Worm (Caenorhabditis elegans): Measurements from ENCODE around the gene F45G2.7.

The F45G2.7 gene

ce11 chrIII:13434404-13434803 is at the start of gene F45G2.7:
Gene F45G2.7 (minus strand): TSS chrIII:13434504.
- TF ChIP-seq T26A5.8 (tag; optimal IDR thresholded peaks at IDR 0.05) (no peak), xnd-1 (tag; optimal IDR thresholded peaks at IDR 0.05) (no peak), efl-1 (GFP tag; optimal IDR thresholded peaks at IDR 0.05) (no peak), snpc-1.3 (tag; optimal IDR thresholded peaks at IDR 0.05; ENCODE audit: insufficient read depth) (no peak), bed-2 (GFP tag; IDR thresholded peaks at IDR 0.05) (no peak), T07F8.4 (tag; optimal IDR thresholded peaks at IDR 0.05) (no peak), rec-8 (tag; optimal IDR thresholded peaks at IDR 0.05) (no peak), attf-3 (GFP tag; conservative IDR thresholded peaks at IDR 0.05) (no peak), let-607 (tag; optimal IDR thresholded peaks at IDR 0.05) (no peak), athp-1 (tag; optimal IDR thresholded peaks at IDR 0.05) (no peak), ztf-22 (GFP tag; optimal IDR thresholded peaks at IDR 0.05) (no peak), repo-1 (tag; optimal IDR thresholded peaks at IDR 0.05) (no peak), snpc-3.4 (tag; optimal IDR thresholded peaks at IDR 0.05) (no peak), ceh-79 (tag; optimal IDR thresholded peaks at IDR 0.05) (no peak), F57A8.1 (GFP tag; optimal IDR thresholded peaks at IDR 0.05) (no peak), madf-8 (GFP tag; conservative IDR thresholded peaks at IDR 0.05) (no peak)

- TF ChIP-seq attf-5 (GFP tag; optimal IDR thresholded peaks at IDR 0.05) (no peak), F10E7.11 (tag; optimal IDR thresholded peaks at IDR 0.05) (no peak), rec-8 (tag; optimal IDR thresholded peaks at IDR 0.05) (no peak), Y67H2A.10 (GFP tag; conservative IDR thresholded peaks at IDR 0.05) (no peak), lin-40 (tag; optimal IDR thresholded peaks at IDR 0.05) (no peak), madf-3 (GFP tag; IDR thresholded peaks at IDR 0.05) (no peak), let-526 (GFP tag; IDR thresholded peaks at IDR 0.05) (no peak), lsy-27 (tag; optimal IDR thresholded peaks at IDR 0.05; ENCODE audit: borderline replicate concordance, insufficient read depth) (no peak), ZK185.1 (tag; optimal IDR thresholded peaks at IDR 0.05; ENCODE audit: poor library complexity, severe bottlenecking) (no peak)
Measured at ce11 chrIII:13484024-13484423, 49.7 kb upstream of the F45G2.7 start, which contains the start of gene acc-4. Gene acc-4 (minus strand): TSS chrIII:13484124.

- TF ChIP-seq K11D2.4 (GFP tag; IDR thresholded peaks at IDR 0.05) (no peak), Y53G8AR.9 (GFP tag; conservative IDR thresholded peaks at IDR 0.05) (no peak), hrde-1 (tag; optimal IDR thresholded peaks at IDR 0.05; ENCODE audit: borderline replicate concordance) (no peak), let-607 (tag; optimal IDR thresholded peaks at IDR 0.05) (no peak), dpff-1 (tag; optimal IDR thresholded peaks at IDR 0.05) (no peak), mes-4 (tag; optimal IDR thresholded peaks at IDR 0.05) (no peak), tlf-1 (GFP tag; optimal IDR thresholded peaks at IDR 0.05) (no peak), madf-8 (GFP tag; conservative IDR thresholded peaks at IDR 0.05) (no peak), mcd-1 (GFP tag; IDR thresholded peaks at IDR 0.05) (no peak), egl-18 (GFP tag; IDR thresholded peaks at IDR 0.05) (no peak), ztf-3 (GFP tag; optimal IDR thresholded peaks at IDR 0.05) (no peak), hlh-26 (GFP tag; conservative IDR thresholded peaks at IDR 0.05) (no peak), dpl-1 (GFP tag; optimal IDR thresholded peaks at IDR 0.05) (no peak), attf-3 (GFP tag; conservative IDR thresholded peaks at IDR 0.05) (no peak), let-526 (GFP tag; IDR thresholded peaks at IDR 0.05) (no peak)
Measured at ce11 chrIII:13476682-13477081, 42.4 kb upstream of the F45G2.7 start, which contains the start of gene T27E9.6. Gene T27E9.6 (minus strand): TSS chrIII:13476782.

Measured in whole organism, young adult.